Worm (Caenorhabditis elegans): ENCODE measurements around the gene C09E9.1.

The C09E9.1 gene

ce11 chrIV:1264928-1265327 lies 9.7 kb upstream of the C09E9.1 start, which contains the start of gene F38A1.13:
Gene F38A1.13, plus strand, starts transcription at chrIV:1265228.
- no peak for TF ChIP-seq T22C8.4 (GFP tag; IDR thresholded peaks at IDR 0.05)
- TF ChIP-seq flt-1 (GFP tag; IDR thresholded peaks at IDR 0.05) = no peak
- no peak for TF ChIP-seq tab-1 (GFP tag; IDR thresholded peaks at IDR 0.05)
- TF ChIP-seq med-1 (GFP tag; optimal IDR thresholded peaks at IDR 0.05; ENCODE audit: insufficient read depth) = no peak
- TF ChIP-seq cog-1 (tag; optimal IDR thresholded peaks at IDR 0.05) = no peak
- TF ChIP-seq ref-1 (GFP tag; conservative IDR thresholded peaks at IDR 0.05) = no peak
- TF ChIP-seq klf-2 (GFP tag; conservative IDR thresholded peaks at IDR 0.05) = no peak
- TF ChIP-seq ztf-29 (GFP tag; IDR thresholded peaks at IDR 0.05) = no peak
- TF ChIP-seq ztf-23 (GFP tag; IDR thresholded peaks at IDR 0.05) = no peak

ce11 chrIV:1266138-1266537 lies 8.5 kb upstream of the C09E9.1 start:
- no peak for TF ChIP-seq T22C8.4 (GFP tag; IDR thresholded peaks at IDR 0.05)
- TF ChIP-seq ref-1 (GFP tag; conservative IDR thresholded peaks at IDR 0.05) = no peak
- no peak for TF ChIP-seq ztf-23 (GFP tag; IDR thresholded peaks at IDR 0.05)
- TF ChIP-seq cog-1 (tag; optimal IDR thresholded peaks at IDR 0.05) = no peak
- TF ChIP-seq klf-2 (GFP tag; conservative IDR thresholded peaks at IDR 0.05) = no peak
- no peak for TF ChIP-seq flt-1 (GFP tag; IDR thresholded peaks at IDR 0.05)
- TF ChIP-seq ztf-29 (GFP tag; IDR thresholded peaks at IDR 0.05) = no peak
- TF ChIP-seq med-1 (GFP tag; optimal IDR thresholded peaks at IDR 0.05; ENCODE audit: insufficient read depth) = no peak

ce11 chrIV:1266724-1267123 lies 7.9 kb upstream of the C09E9.1 start, which contains the start of gene clec-170:
Gene clec-170, plus strand, starts transcription at chrIV:1266866.
- TF ChIP-seq T22C8.4 (GFP tag; IDR thresholded peaks at IDR 0.05) = no peak
- TF ChIP-seq klf-2 (GFP tag; conservative IDR thresholded peaks at IDR 0.05) = no peak
- TF ChIP-seq flt-1 (GFP tag; IDR thresholded peaks at IDR 0.05) = no peak
- TF ChIP-seq ztf-29 (GFP tag; IDR thresholded peaks at IDR 0.05) = no peak
- TF ChIP-seq ztf-23 (GFP tag; IDR thresholded peaks at IDR 0.05) = no peak
- no peak for TF ChIP-seq ref-1 (GFP tag; conservative IDR thresholded peaks at IDR 0.05)

DNA sequence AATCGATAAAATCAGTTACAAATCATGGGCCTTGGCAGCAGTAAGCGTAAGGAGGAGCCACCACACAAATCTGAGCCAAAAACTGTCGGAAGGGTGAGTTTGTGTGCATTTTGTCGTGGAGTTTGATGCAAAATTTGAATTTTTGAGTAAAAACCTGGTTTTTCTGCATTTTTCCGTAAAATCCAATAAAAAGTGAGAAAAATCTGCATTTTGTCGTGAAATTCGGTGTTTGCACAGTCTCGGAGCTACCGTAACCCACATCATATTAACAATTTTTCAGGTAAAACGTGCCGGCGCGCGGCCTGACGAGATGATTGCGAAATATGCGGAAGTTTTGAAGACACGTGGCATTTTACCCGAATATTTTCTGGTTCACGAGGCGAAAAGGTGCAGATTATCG lies 1.2 kb downstream of the C09E9.1 start:
- TF ChIP-seq ref-1 (GFP tag; conservative IDR thresholded peaks at IDR 0.05) = no peak

DNA sequence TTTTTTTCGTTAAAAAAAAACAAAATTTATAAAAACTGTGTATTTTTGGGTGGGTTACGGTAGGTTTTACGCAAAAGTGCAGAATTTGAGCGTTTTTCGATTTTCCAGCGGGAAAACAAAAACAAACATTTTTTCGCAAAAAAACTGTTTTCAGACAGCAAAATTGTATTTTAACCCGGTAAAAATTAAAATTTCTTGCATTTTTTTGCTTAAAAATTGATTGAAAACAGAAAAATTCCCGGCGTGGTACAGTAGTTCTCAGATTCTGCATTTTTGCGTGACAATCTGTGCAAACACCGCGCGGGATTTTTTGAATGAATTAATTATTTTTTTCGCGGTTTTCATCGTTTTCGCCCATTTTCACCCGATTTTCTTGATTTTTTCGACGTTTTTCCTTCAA lies 2.4 kb downstream of the C09E9.1 start:
- TF ChIP-seq ztf-29 (GFP tag; IDR thresholded peaks at IDR 0.05) = no peak
- no peak for TF ChIP-seq T22C8.4 (GFP tag; IDR thresholded peaks at IDR 0.05)
- TF ChIP-seq flt-1 (GFP tag; IDR thresholded peaks at IDR 0.05) = no peak
- TF ChIP-seq ref-1 (GFP tag; conservative IDR thresholded peaks at IDR 0.05) = no peak
- no peak for TF ChIP-seq cog-1 (tag; optimal IDR thresholded peaks at IDR 0.05)
- no peak for TF ChIP-seq med-1 (GFP tag; optimal IDR thresholded peaks at IDR 0.05; ENCODE audit: insufficient read depth)
- no peak for TF ChIP-seq tab-1 (GFP tag; IDR thresholded peaks at IDR 0.05)
- no peak for TF ChIP-seq klf-2 (GFP tag; conservative IDR thresholded peaks at IDR 0.05)

DNA sequence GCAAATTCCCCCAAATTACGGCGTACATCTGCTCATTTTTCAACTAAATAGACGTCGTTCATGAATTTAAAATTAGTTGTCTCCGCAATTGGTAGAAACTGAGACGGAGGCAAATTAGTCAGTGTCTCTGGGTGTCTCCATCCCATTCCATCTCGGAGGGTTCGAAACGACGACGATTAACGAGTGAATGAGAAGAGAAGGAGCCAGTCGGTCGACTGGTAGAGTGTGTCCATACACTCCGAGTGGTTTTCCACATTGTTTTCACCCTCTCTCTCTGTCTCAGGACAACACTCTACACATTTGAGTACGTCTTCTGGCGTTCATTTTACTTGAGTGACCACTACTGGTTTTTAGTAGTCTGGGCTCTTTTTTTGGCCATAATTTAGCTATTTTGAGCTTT lies 4.3 kb downstream of the C09E9.1 start:
- TF ChIP-seq T22C8.4 (GFP tag; IDR thresholded peaks at IDR 0.05) (no peak), cog-1 (tag; optimal IDR thresholded peaks at IDR 0.05) (no peak), ref-1 (GFP tag; conservative IDR thresholded peaks at IDR 0.05) (no peak), med-1 (GFP tag; optimal IDR thresholded peaks at IDR 0.05; ENCODE audit: insufficient read depth) (no peak), ztf-23 (GFP tag; IDR thresholded peaks at IDR 0.05) (no peak), tab-1 (GFP tag; IDR thresholded peaks at IDR 0.05) (no peak), flt-1 (GFP tag; IDR thresholded peaks at IDR 0.05) (no peak), klf-2 (GFP tag; conservative IDR thresholded peaks at IDR 0.05) (no peak), ztf-29 (GFP tag; IDR thresholded peaks at IDR 0.05) (no peak)

ce11 chrIV:1284877-1285276 lies 10.2 kb downstream of the C09E9.1 start:
- TF ChIP-seq klf-2 (GFP tag; conservative IDR thresholded peaks at IDR 0.05) = no peak
- TF ChIP-seq ref-1 (GFP tag; conservative IDR thresholded peaks at IDR 0.05) = no peak
- TF ChIP-seq T22C8.4 (GFP tag; IDR thresholded peaks at IDR 0.05) = no peak
- TF ChIP-seq cog-1 (tag; optimal IDR thresholded peaks at IDR 0.05) = no peak
- TF ChIP-seq ztf-29 (GFP tag; IDR thresholded peaks at IDR 0.05) = no peak
- no peak for TF ChIP-seq flt-1 (GFP tag; IDR thresholded peaks at IDR 0.05)
- TF ChIP-seq med-1 (GFP tag; optimal IDR thresholded peaks at IDR 0.05; ENCODE audit: insufficient read depth) = no peak
- no peak for TF ChIP-seq ztf-23 (GFP tag; IDR thresholded peaks at IDR 0.05)

DNA sequence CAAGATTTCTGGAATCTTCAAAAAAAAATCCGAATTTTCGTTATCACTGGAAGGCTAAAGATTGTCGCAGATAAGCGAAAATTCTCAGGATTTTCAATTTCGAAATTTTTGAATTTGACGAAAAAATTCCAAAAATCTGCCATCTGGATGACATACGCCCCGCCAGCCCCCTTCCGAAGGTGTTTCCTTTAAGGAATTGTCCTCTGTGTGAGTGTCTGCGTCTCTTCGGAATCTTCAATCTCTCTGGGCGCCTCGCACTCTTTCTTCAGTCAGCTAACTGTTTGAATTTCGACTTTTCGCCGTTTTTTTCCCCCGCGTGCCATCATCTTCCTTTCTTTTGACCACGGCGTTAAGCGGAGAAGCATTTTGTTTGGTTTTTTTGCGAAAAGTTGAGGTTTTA lies 11.9 kb downstream of the C09E9.1 start:
- TF ChIP-seq ref-1 (GFP tag; conservative IDR thresholded peaks at IDR 0.05) (no peak), med-1 (GFP tag; optimal IDR thresholded peaks at IDR 0.05; ENCODE audit: insufficient read depth) (no peak), ztf-29 (GFP tag; IDR thresholded peaks at IDR 0.05) (no peak), cog-1 (tag; optimal IDR thresholded peaks at IDR 0.05) (no peak), ztf-23 (GFP tag; IDR thresholded peaks at IDR 0.05) (no peak), klf-2 (GFP tag; conservative IDR thresholded peaks at IDR 0.05) (no peak), tab-1 (GFP tag; IDR thresholded peaks at IDR 0.05) (no peak), T22C8.4 (GFP tag; IDR thresholded peaks at IDR 0.05) (no peak), flt-1 (GFP tag; IDR thresholded peaks at IDR 0.05) (no peak)

ce11 chrIV:1289327-1289726 lies 14.7 kb downstream of the C09E9.1 start, which contains the start of gene plst-1:
Gene plst-1, plus strand, starts transcription at chrIV:1289627.
- no peak for TF ChIP-seq klf-2 (GFP tag; conservative IDR thresholded peaks at IDR 0.05)
- no peak for TF ChIP-seq ztf-29 (GFP tag; IDR thresholded peaks at IDR 0.05)
- no peak for TF ChIP-seq cog-1 (tag; optimal IDR thresholded peaks at IDR 0.05)

ce11 chrIV:1298984-1299383 lies 24.3 kb downstream of the C09E9.1 start:
- TF ChIP-seq ztf-29 (GFP tag; IDR thresholded peaks at IDR 0.05) = no peak
- TF ChIP-seq cog-1 (tag; optimal IDR thresholded peaks at IDR 0.05) = no peak
- no peak for TF ChIP-seq ref-1 (GFP tag; conservative IDR thresholded peaks at IDR 0.05)
- no peak for TF ChIP-seq klf-2 (GFP tag; conservative IDR thresholded peaks at IDR 0.05)
- TF ChIP-seq flt-1 (GFP tag; IDR thresholded peaks at IDR 0.05) = no peak
- no peak for TF ChIP-seq T22C8.4 (GFP tag; IDR thresholded peaks at IDR 0.05)
- TF ChIP-seq tab-1 (GFP tag; IDR thresholded peaks at IDR 0.05) = no peak
- TF ChIP-seq med-1 (GFP tag; optimal IDR thresholded peaks at IDR 0.05; ENCODE audit: insufficient read depth) = no peak
- no peak for TF ChIP-seq ztf-23 (GFP tag; IDR thresholded peaks at IDR 0.05)

Data from whole organism, midembryonic.